Worm (Caenorhabditis elegans) whole organism, young adult: ENCODE results near the gene T23F11.6.
A peak's percentile ranks its signal among the peaks of the same experiment; 100 is the strongest.

ENCODE experiments used
- B0019.2 ChIP-seq: fragments of 200-800 bp; sonication (Bioruptor generic); conservative IDR thresholded peaks from 2 replicates; pipeline ENCODE4 v1.3.6; 2022; ENCODE audit warnings: missing genetic modification reagents, missing genetic modification characterization, missing compliant biosample characterization
- B0336.3 ChIP-seq: fragments of 200-800 bp; sonication (Bioruptor generic); IDR thresholded peaks from 2 replicates; pipeline ENCODE4 v1.3.6; 2022; ENCODE audit warnings: missing genetic modification characterization, missing compliant biosample characterization
- C17E4.6 ChIP-seq: fragments of 200-800 bp; sonication (Bioruptor generic); IDR thresholded peaks from 2 replicates; pipeline ENCODE4 v1.3.6; 2022; ENCODE audit warnings: missing genetic modification reagents, missing genetic modification characterization, missing compliant biosample characterization
- F37B4.10 ChIP-seq: fragments of 200-800 bp; sonication (Bioruptor generic); IDR thresholded peaks from 2 replicates; pipeline ENCODE4 v1.3.6; 2022; ENCODE audit warnings: missing genetic modification characterization, missing compliant biosample characterization
- F52B5.7 ChIP-seq: sonication (generic microtip); optimal IDR thresholded peaks from 2 replicates; lab custom pipeline; 2016; ENCODE audit warnings: mild to moderate bottlenecking, missing genetic modification characterization, missing compliant biosample characterization
- F57A8.1 ChIP-seq: fragments of 200-800 bp; sonication (Bioruptor generic); optimal IDR thresholded peaks from 2 replicates; lab custom pipeline; 2018; ENCODE audit warnings: mild to moderate bottlenecking, missing genetic modification characterization, moderate library complexity, missing compliant biosample characterization
- K12H6.12 ChIP-seq: fragments of 200-800 bp; sonication (Bioruptor generic); optimal IDR thresholded peaks from 2 replicates; lab custom pipeline; 2018; ENCODE audit warnings: mild to moderate bottlenecking, missing genetic modification characterization, missing compliant biosample characterization
- Y95B8A.8 ChIP-seq: fragments of 200-800 bp; sonication (Bioruptor generic); IDR thresholded peaks from 2 replicates; pipeline ENCODE4 v1.3.6; 2022; ENCODE audit warnings: missing genetic modification reagents, missing genetic modification characterization, missing compliant biosample characterization
- athp-1 ChIP-seq: sonication (generic microtip); optimal IDR thresholded peaks from 2 replicates; lab custom pipeline; 2017; ENCODE audit warnings: mild to moderate bottlenecking, missing genetic modification characterization, missing compliant biosample characterization
- attf-3 ChIP-seq: fragments of 200-800 bp; sonication (Bioruptor generic); conservative IDR thresholded peaks from 2 replicates; pipeline ENCODE4 v1.3.6; 2022; ENCODE audit warnings: missing genetic modification reagents, missing genetic modification characterization, missing compliant biosample characterization
- ceh-27 ChIP-seq: fragments of 200-800 bp; sonication (Bioruptor generic); optimal IDR thresholded peaks from 2 replicates; lab custom pipeline; 2018; ENCODE audit warnings: mild to moderate bottlenecking, missing genetic modification characterization, moderate library complexity, missing compliant biosample characterization
- ceh-40 ChIP-seq: fragments of 200-800 bp; sonication (Bioruptor generic); IDR thresholded peaks from 2 replicates; pipeline ENCODE4 v1.3.6; 2022; ENCODE audit warnings: missing genetic modification characterization, missing compliant biosample characterization
- ceh-91 ChIP-seq: fragments of 200-800 bp; sonication (Bioruptor generic); IDR thresholded peaks from 2 replicates; pipeline ENCODE4 v1.3.6; 2022; ENCODE audit warnings: missing genetic modification reagents, missing genetic modification characterization, missing compliant biosample characterization
- chd-7 ChIP-seq: sonication (generic microtip); optimal IDR thresholded peaks from 2 replicates; lab custom pipeline; 2016; ENCODE audit warnings: mild to moderate bottlenecking, missing genetic modification characterization, moderate library complexity, missing compliant biosample characterization
- dox-1 ChIP-seq: fragments of 200-800 bp; sonication (Bioruptor generic); IDR thresholded peaks from 2 replicates; pipeline ENCODE4 v1.3.6; 2022; ENCODE audit warnings: missing genetic modification reagents, missing genetic modification characterization, missing compliant biosample characterization
- dpl-1 ChIP-seq: fragments of 150-350 bp; optimal IDR thresholded peaks from 2 replicates; lab custom pipeline; 2014; ENCODE audit warnings: missing biosample characterization, missing genetic modification reagents, missing genetic modification characterization
- egl-44 ChIP-seq: fragments of 200-800 bp; sonication (Bioruptor generic); IDR thresholded peaks from 2 replicates; pipeline ENCODE4 v1.3.6; 2022; ENCODE audit warnings: missing genetic modification reagents, missing genetic modification characterization, missing compliant biosample characterization
- egrh-3 ChIP-seq: fragments of 200-800 bp; sonication (Bioruptor generic); IDR thresholded peaks from 2 replicates; pipeline ENCODE4 v1.3.6; 2022; ENCODE audit warnings: missing genetic modification reagents, missing genetic modification characterization, missing compliant biosample characterization
- ets-4 ChIP-seq: fragments of 200-800 bp; sonication (Bioruptor generic); optimal IDR thresholded peaks from 2 replicates; lab custom pipeline; 2018; ENCODE audit warnings: mild to moderate bottlenecking, missing genetic modification characterization, missing compliant biosample characterization
- him-1 ChIP-seq: sonication (generic microtip); optimal IDR thresholded peaks from 2 replicates; lab custom pipeline; 2016; ENCODE audit warnings: missing genotype, missing genetic modification reagents, missing genetic modification characterization, missing compliant biosample characterization
- hmg-1.2 ChIP-seq: fragments of 200-800 bp; sonication (Bioruptor generic); IDR thresholded peaks from 2 replicates; pipeline ENCODE4 v1.3.6; 2022; ENCODE audit warnings: missing genetic modification reagents, missing genetic modification characterization, missing compliant biosample characterization
- lir-1 ChIP-seq: fragments of 200-800 bp; sonication (Bioruptor generic); conservative IDR thresholded peaks from 2 replicates; pipeline ENCODE4 v1.3.6; 2022; ENCODE audit warnings: missing genetic modification reagents, missing genetic modification characterization, missing compliant biosample characterization
- lsl-1 ChIP-seq: fragments of 200-800 bp; sonication (Bioruptor generic); optimal IDR thresholded peaks from 2 replicates; lab custom pipeline; 2018; ENCODE audit warnings: mild to moderate bottlenecking, missing genetic modification characterization, moderate library complexity, missing compliant biosample characterization
- mcd-1 ChIP-seq: fragments of 200-800 bp; sonication (Bioruptor generic); IDR thresholded peaks from 2 replicates; pipeline ENCODE4 v1.3.6; 2022; ENCODE audit warnings: missing genetic modification reagents, missing genetic modification characterization, missing compliant biosample characterization
- nfya-1 ChIP-seq: sonication (generic microtip); optimal IDR thresholded peaks from 2 replicates; lab custom pipeline; 2017; ENCODE audit warnings: antibody characterized with exemption, missing compliant biosample characterization, missing genetic modification characterization, borderline replicate concordance; ENCODE audit not compliant: insufficient read depth
- nhr-80 ChIP-seq: sonication (generic microtip); optimal IDR thresholded peaks from 2 replicates; lab custom pipeline; 2016; ENCODE audit warnings: missing genetic modification characterization, missing compliant biosample characterization
- repo-1 ChIP-seq: sonication (generic microtip); optimal IDR thresholded peaks from 2 replicates; lab custom pipeline; 2017; ENCODE audit warnings: mild to moderate bottlenecking, missing genetic modification characterization, missing compliant biosample characterization
- sea-2 ChIP-seq: fragments of 200-800 bp; sonication (Bioruptor generic); IDR thresholded peaks from 2 replicates; pipeline ENCODE4 v1.3.6; 2022; ENCODE audit warnings: missing genetic modification characterization, missing compliant biosample characterization
- somi-1 ChIP-seq: fragments of 200-800 bp; sonication (Bioruptor generic); optimal IDR thresholded peaks from 2 replicates; lab custom pipeline; 2018; ENCODE audit warnings: mild to moderate bottlenecking, missing genetic modification characterization, missing compliant biosample characterization
- ztf-18 ChIP-seq: sonication (generic microtip); optimal IDR thresholded peaks from 2 replicates; lab custom pipeline; 2016; ENCODE audit warnings: missing genotype, mild to moderate bottlenecking, missing genetic modification characterization, missing compliant biosample characterization
- ztf-26 ChIP-seq: sonication (generic microtip); optimal IDR thresholded peaks from 2 replicates; lab custom pipeline; 2017; ENCODE audit warnings: missing genetic modification characterization, missing compliant biosample characterization
- ztf-3 ChIP-seq: fragments of 200-800 bp; sonication (Bioruptor generic); optimal IDR thresholded peaks from 2 replicates; lab custom pipeline; 2018; ENCODE audit warnings: mild to moderate bottlenecking, missing genetic modification characterization, missing compliant biosample characterization

T23F11.6 gene

ce11 chrIII:4643262-4643661, 4.5 kb downstream of the T23F11.6 start, which contains the start of gene pfas-1:
pfas-1 (minus strand) TSS chrIII:4643310.
- TF ChIP-seq nhr-80 (peak; percentile 61), ceh-91 (GFP tag; lab: Robert Waterston, UW) (no peak), F37B4.10 (no peak), F52B5.7 (tag; lab: Kevin White, UChicago) (no peak), egl-44 (GFP tag; lab: Robert Waterston, UW) (no peak)

- TF ChIP-seq dpl-1 (GFP tag; lab: Kevin White, UChicago) (no peak), nfya-1 (tag; lab: Kevin White, UChicago) (no peak), attf-3 (GFP tag; lab: Robert Waterston, UW) (no peak), athp-1 (tag; lab: Kevin White, UChicago) (no peak), lir-1 (GFP tag; lab: Robert Waterston, UW) (no peak), B0019.2 (GFP tag; lab: Robert Waterston, UW) (no peak), Y95B8A.8 (GFP tag; lab: Robert Waterston, UW) (no peak), K12H6.12 (tag; lab: Kevin White, UChicago) (no peak), ztf-26 (tag; lab: Kevin White, UChicago) (no peak), somi-1 (no peak), repo-1 (tag; lab: Kevin White, UChicago) (no peak), him-1 (no peak), ets-4 (GFP tag; lab: Kevin White, UChicago) (no peak), ceh-40 (GFP tag; lab: Robert Waterston, UW) (no peak)
- TF ChIP-seq, all 124 proteins: peak for 0
These were observed 12.8 kb downstream of the T23F11.6 start, which contains the start of gene clec-153 for ce11 chrIII:4634947-4635346. clec-153 (plus strand) TSS chrIII:4635247.

- TF ChIP-seq ets-4 (GFP tag; lab: Kevin White, UChicago) = no peak
- TF ChIP-seq C17E4.6 = no peak
These were observed 19.6 kb downstream of the T23F11.6 start, which contains the start of gene clec-151 for ce11 chrIII:4628165-4628564. clec-151 (plus strand) TSS chrIII:4628465.

ce11 chrIII:4626148-4626922, 21.4 kb downstream of the T23F11.6 start:
- no peak for TF ChIP-seq ceh-27 (GFP tag; lab: Kevin White, UChicago)
- 0 out of 2 replicates have a peak, but pooled peaks have one; percentile 3 for TF ChIP-seq hmg-1.2
- no peak for TF ChIP-seq B0336.3
- peak; percentile 76 for TF ChIP-seq lir-1 (GFP tag; lab: Robert Waterston, UW)
- TF ChIP-seq mcd-1 = no peak
- peak; percentile 25 for TF ChIP-seq F57A8.1 (GFP tag; lab: Kevin White, UChicago)
- peak; percentile 2 for TF ChIP-seq ztf-18 (tag; lab: Kevin White, UChicago)
- TF ChIP-seq sea-2 (GFP tag; lab: Robert Waterston, UW) = no peak
- peak; percentile 29 for TF ChIP-seq lsl-1 (GFP tag; lab: Kevin White, UChicago)
- TF ChIP-seq chd-7 (tag; lab: Kevin White, UChicago) = peak; percentile 38
- TF ChIP-seq dox-1 (GFP tag; lab: Robert Waterston, UW) = peak; percentile 49; the same call in 1 of the 2 replicates
- peak; percentile 50 for TF ChIP-seq ztf-3 (GFP tag; lab: Kevin White, UChicago)
- TF ChIP-seq egrh-3 = peak; percentile 82
